Worm (Caenorhabditis elegans) whole organism, young adult: Measurements from ENCODE around the gene sec-24.1.
A peak's percentile ranks its signal among the peaks of the same experiment; 100 is the strongest.

Experiments
- B0336.3 ChIP-seq: fragments of 200-800 bp; sonication (Bioruptor generic); IDR thresholded peaks from 2 replicates; pipeline ENCODE4 v1.3.6; 2022; ENCODE audit warnings: missing genetic modification characterization, missing compliant biosample characterization
- C06A6.2 ChIP-seq: fragments of 200-800 bp; sonication (Bioruptor generic); conservative IDR thresholded peaks from 2 replicates; pipeline ENCODE4 v1.3.6; 2022; ENCODE audit warnings: missing genetic modification characterization, missing compliant biosample characterization
- F33H1.4 ChIP-seq: fragments of 200-800 bp; sonication (Bioruptor generic); IDR thresholded peaks from 2 replicates; pipeline ENCODE4 v1.3.6; 2022; ENCODE audit warnings: missing genetic modification reagents, missing genetic modification characterization, missing compliant biosample characterization
- F57A8.1 ChIP-seq: fragments of 200-800 bp; sonication (Bioruptor generic); optimal IDR thresholded peaks from 2 replicates; lab custom pipeline; 2018; ENCODE audit warnings: mild to moderate bottlenecking, missing genetic modification characterization, moderate library complexity, missing compliant biosample characterization
- Y56A3A.18 ChIP-seq: fragments of 200-800 bp; sonication (Bioruptor generic); IDR thresholded peaks from 2 replicates; pipeline ENCODE4 v1.3.6; 2022; ENCODE audit warnings: missing genetic modification reagents, missing genetic modification characterization, missing compliant biosample characterization
- Y67H2A.10 ChIP-seq: fragments of 200-800 bp; sonication (Bioruptor generic); conservative IDR thresholded peaks from 2 replicates; pipeline ENCODE4 v1.3.6; 2022; ENCODE audit warnings: missing genetic modification reagents, missing genetic modification characterization, missing compliant biosample characterization
- akir-1 ChIP-seq: fragments of 200-800 bp; sonication (Bioruptor generic); optimal IDR thresholded peaks from 2 replicates; lab custom pipeline; 2018; ENCODE audit warnings: mild to moderate bottlenecking, missing genetic modification characterization, moderate library complexity, missing compliant biosample characterization
- ama-1 ChIP-seq, 3 experiments: fragments of 150-350 bp in 1 of 3; sonication (generic microtip) in 2 of 3; optimal IDR thresholded peaks; 2 replicates each; lab custom pipeline; 2014 to 2018; ENCODE audit warnings: missing biosample characterization in 2 of 3, missing genetic modification characterization in 2 of 3, missing genetic modification reagents in 2 of 3
- aptf-3 ChIP-seq: fragments of 200-800 bp; sonication (Bioruptor generic); IDR thresholded peaks from 2 replicates; pipeline ENCODE4 v1.3.6; 2022; ENCODE audit warnings: missing genetic modification characterization, missing compliant biosample characterization
- atf-7 ChIP-seq: sonication (generic microtip); optimal IDR thresholded peaks from 2 replicates; lab custom pipeline; 2017; ENCODE audit warnings: mild to moderate bottlenecking, missing genetic modification characterization, missing compliant biosample characterization
- attf-5 ChIP-seq: fragments of 200-800 bp; sonication (Bioruptor generic); optimal IDR thresholded peaks from 2 replicates; lab custom pipeline; 2018; ENCODE audit warnings: mild to moderate bottlenecking, missing genetic modification characterization, missing compliant biosample characterization
- cebp-1 ChIP-seq, 2 experiments: fragments of 200-800 bp in 1 of 2; sonication (Bioruptor generic) in 1 of 2; sonication (generic microtip) in 1 of 2; IDR thresholded peaks in 1 of 2; optimal IDR thresholded peaks in 1 of 2; 2 replicates each; pipeline versions ENCODE4 v1.3.6 to Lab custom; 2017 to 2022; ENCODE audit warnings: missing compliant biosample characterization in 2 of 2, missing genetic modification characterization in 2 of 2, mild to moderate bottlenecking in 1 of 2, missing genetic modification reagents in 1 of 2, moderate library complexity in 1 of 2
- ceh-100 ChIP-seq: fragments of 200-800 bp; sonication (Bioruptor generic); IDR thresholded peaks from 2 replicates; pipeline ENCODE4 v1.3.6; 2022; ENCODE audit warnings: missing genetic modification reagents, missing genetic modification characterization, missing compliant biosample characterization
- ceh-27 ChIP-seq: fragments of 200-800 bp; sonication (Bioruptor generic); optimal IDR thresholded peaks from 2 replicates; lab custom pipeline; 2018; ENCODE audit warnings: mild to moderate bottlenecking, missing genetic modification characterization, moderate library complexity, missing compliant biosample characterization
- ceh-40 ChIP-seq: fragments of 200-800 bp; sonication (Bioruptor generic); IDR thresholded peaks from 2 replicates; pipeline ENCODE4 v1.3.6; 2022; ENCODE audit warnings: missing genetic modification characterization, missing compliant biosample characterization
- ceh-91 ChIP-seq: fragments of 200-800 bp; sonication (Bioruptor generic); IDR thresholded peaks from 2 replicates; pipeline ENCODE4 v1.3.6; 2022; ENCODE audit warnings: missing genetic modification reagents, missing genetic modification characterization, missing compliant biosample characterization
- dpl-1 ChIP-seq: fragments of 150-350 bp; optimal IDR thresholded peaks from 2 replicates; lab custom pipeline; 2014; ENCODE audit warnings: missing biosample characterization, missing genetic modification reagents, missing genetic modification characterization
- egl-18 ChIP-seq: fragments of 200-800 bp; sonication (Bioruptor generic); IDR thresholded peaks from 2 replicates; pipeline ENCODE4 v1.3.6; 2022; ENCODE audit warnings: missing genetic modification reagents, missing genetic modification characterization, missing compliant biosample characterization
- egl-44 ChIP-seq: fragments of 200-800 bp; sonication (Bioruptor generic); IDR thresholded peaks from 2 replicates; pipeline ENCODE4 v1.3.6; 2022; ENCODE audit warnings: missing genetic modification reagents, missing genetic modification characterization, missing compliant biosample characterization
- gei-17 ChIP-seq: fragments of 200-800 bp; sonication (Bioruptor generic); optimal IDR thresholded peaks from 2 replicates; lab custom pipeline; 2018; ENCODE audit warnings: mild to moderate bottlenecking, missing genetic modification characterization, missing compliant biosample characterization
- hmg-1.2 ChIP-seq: fragments of 200-800 bp; sonication (Bioruptor generic); IDR thresholded peaks from 2 replicates; pipeline ENCODE4 v1.3.6; 2022; ENCODE audit warnings: missing genetic modification reagents, missing genetic modification characterization, missing compliant biosample characterization
- let-526 ChIP-seq: fragments of 200-800 bp; sonication (Bioruptor generic); IDR thresholded peaks from 2 replicates; pipeline ENCODE4 v1.3.6; 2022; ENCODE audit warnings: missing genetic modification reagents, missing genetic modification characterization, missing compliant biosample characterization
- let-607 ChIP-seq, 2 experiments: fragments of 200-800 bp in 1 of 2; sonication (Bioruptor generic) in 1 of 2; sonication (generic microtip) in 1 of 2; optimal IDR thresholded peaks; 2 replicates each; lab custom pipeline; 2016 to 2018; ENCODE audit warnings: mild to moderate bottlenecking in 2 of 2, missing compliant biosample characterization in 2 of 2, missing genetic modification characterization in 2 of 2, moderate library complexity in 2 of 2, missing genotype in 1 of 2
- lin-35 ChIP-seq, 3 experiments: fragments of 150-350 bp in 2 of 3; sonication (generic microtip) in 1 of 3; optimal IDR thresholded peaks; 2 replicates each; lab custom pipeline; 2014 to 2018; ENCODE audit warnings: missing biosample characterization in 3 of 3, missing genetic modification characterization in 3 of 3, missing genetic modification reagents in 3 of 3
- lin-40 ChIP-seq: sonication (generic microtip); optimal IDR thresholded peaks from 2 replicates; lab custom pipeline; 2016; ENCODE audit warnings: missing genetic modification characterization, mild to moderate bottlenecking, missing compliant biosample characterization, missing genotype, missing genetic modification reagents
- madf-10 ChIP-seq: sonication (generic microtip); optimal IDR thresholded peaks from 2 replicates; lab custom pipeline; 2016; ENCODE audit warnings: mild to moderate bottlenecking, missing genetic modification characterization, missing compliant biosample characterization
- madf-3 ChIP-seq: fragments of 200-800 bp; sonication (Bioruptor generic); IDR thresholded peaks from 2 replicates; pipeline ENCODE4 v1.3.6; 2022; ENCODE audit warnings: missing genetic modification reagents, missing genetic modification characterization, missing compliant biosample characterization
- mcd-1 ChIP-seq: fragments of 200-800 bp; sonication (Bioruptor generic); IDR thresholded peaks from 2 replicates; pipeline ENCODE4 v1.3.6; 2022; ENCODE audit warnings: missing genetic modification reagents, missing genetic modification characterization, missing compliant biosample characterization
- nfyb-1 ChIP-seq: fragments of 200-800 bp; sonication (Bioruptor generic); IDR thresholded peaks from 2 replicates; pipeline ENCODE4 v1.3.6; 2022; ENCODE audit warnings: missing genetic modification reagents, missing genetic modification characterization, missing compliant biosample characterization
- nhr-80 ChIP-seq: sonication (generic microtip); optimal IDR thresholded peaks from 2 replicates; lab custom pipeline; 2016; ENCODE audit warnings: missing genetic modification characterization, missing compliant biosample characterization
- rec-8 ChIP-seq, 2 experiments: sonication (generic microtip); optimal IDR thresholded peaks; 2 replicates each; lab custom pipeline; 2016; ENCODE audit warnings: mild to moderate bottlenecking in 2 of 2, missing genetic modification characterization in 2 of 2, missing genetic modification reagents in 2 of 2, missing genotype in 2 of 2, missing biosample characterization in 1 of 2, missing compliant biosample characterization in 1 of 2, moderate library complexity in 1 of 2
- rpc-1 ChIP-seq, 2 experiments: fragments of 150-350 bp in 1 of 2; sonication (generic microtip) in 1 of 2; optimal IDR thresholded peaks; 2 replicates each; lab custom pipeline; 2014 to 2018; ENCODE audit warnings: missing biosample characterization in 1 of 2, missing genetic modification characterization in 1 of 2, missing genetic modification reagents in 1 of 2, missing genotype in 1 of 2
- snpc-4 ChIP-seq, 5 experiments: fragments of 150-350 bp in 1 of 5; sonication (generic microtip) in 4 of 5; optimal IDR thresholded peaks; 2 replicates each; lab custom pipeline; 2014 to 2018; ENCODE audit warnings: missing genetic modification characterization in 5 of 5, missing biosample characterization in 3 of 5, antibody characterized with exemption in 2 of 5, mild to moderate bottlenecking in 2 of 5, missing compliant biosample characterization in 2 of 5, missing genotype in 2 of 5, moderate library complexity in 2 of 5, missing genetic modification reagents in 1 of 5
- tbp1 ChIP-seq: fragments of 200-800 bp; sonication (Bioruptor generic); optimal IDR thresholded peaks from 2 replicates; lab custom pipeline; 2018; ENCODE audit warnings: mild to moderate bottlenecking, missing genetic modification characterization, missing compliant biosample characterization
- tlf-1 ChIP-seq: fragments of 200-800 bp; sonication (Bioruptor generic); optimal IDR thresholded peaks from 2 replicates; lab custom pipeline; 2018; ENCODE audit warnings: mild to moderate bottlenecking, missing genetic modification characterization, missing compliant biosample characterization
- unc-130 ChIP-seq: sonication (generic microtip); optimal IDR thresholded peaks from 2 replicates; lab custom pipeline; 2016; ENCODE audit warnings: missing genetic modification reagents, missing genetic modification characterization, missing compliant biosample characterization
- ztf-18 ChIP-seq: sonication (generic microtip); optimal IDR thresholded peaks from 2 replicates; lab custom pipeline; 2016; ENCODE audit warnings: missing genotype, mild to moderate bottlenecking, missing genetic modification characterization, missing compliant biosample characterization
- ztf-22 ChIP-seq: fragments of 200-800 bp; sonication (Bioruptor generic); optimal IDR thresholded peaks from 2 replicates; lab custom pipeline; 2018; ENCODE audit warnings: mild to moderate bottlenecking, missing genetic modification characterization, moderate library complexity, missing compliant biosample characterization
- ztf-25 ChIP-seq: fragments of 200-800 bp; sonication (Bioruptor generic); IDR thresholded peaks from 2 replicates; pipeline ENCODE4 v1.3.6; 2022; ENCODE audit warnings: missing genetic modification reagents, missing genetic modification characterization, missing compliant biosample characterization
- ztf-26 ChIP-seq: sonication (generic microtip); optimal IDR thresholded peaks from 2 replicates; lab custom pipeline; 2017; ENCODE audit warnings: missing genetic modification characterization, missing compliant biosample characterization

Gene sec-24.1

DNA sequence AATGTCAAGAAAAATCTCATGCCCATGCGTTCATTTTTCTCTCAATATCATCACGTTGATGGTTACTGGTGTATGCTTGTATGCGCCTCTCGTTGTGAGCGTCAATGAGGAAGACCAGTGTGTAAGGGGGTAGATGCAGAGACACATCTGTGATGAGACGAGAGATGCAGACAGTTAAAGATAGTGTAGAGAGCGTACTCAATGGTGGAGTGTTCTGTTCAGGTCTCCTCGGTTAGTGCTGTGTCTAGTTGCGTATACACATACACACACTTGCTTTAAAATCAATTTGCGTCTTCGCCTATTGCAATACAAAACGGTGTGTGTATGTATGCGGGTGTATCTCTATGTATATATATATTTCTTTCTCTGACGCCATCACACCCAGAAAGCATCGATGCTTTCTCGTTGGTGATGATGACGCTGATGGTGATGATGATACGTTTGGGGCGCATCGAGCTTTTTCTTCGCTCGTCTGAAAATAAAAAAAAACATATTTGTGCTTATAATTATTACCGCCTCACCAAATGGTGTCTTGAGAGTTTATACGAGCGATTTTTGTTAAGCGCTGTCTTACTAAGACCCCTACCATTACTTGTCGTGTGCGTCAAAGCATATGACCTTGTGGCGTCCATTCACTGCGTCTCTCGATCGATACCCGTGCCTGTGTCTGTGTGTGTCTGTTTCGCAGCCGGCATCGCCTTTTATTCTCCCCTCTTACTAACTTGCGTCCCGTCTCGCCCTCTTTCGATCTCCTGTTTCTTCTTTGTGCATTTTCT is 27.6 kb upstream of the sec-24.1 start, which contains the start of gene F40F11.3 (continued):
- peak; percentile 38 for TF ChIP-seq akir-1 (GFP tag; lab: Kevin White, UChicago)
- TF ChIP-seq ztf-26 (tag; lab: Kevin White, UChicago): peak; percentile 51
- TF ChIP-seq attf-5: peak; percentile 90
- TF ChIP-seq ceh-27: peak; percentile 94
- peak; percentile 2 for TF ChIP-seq ztf-18 (tag; lab: Kevin White, UChicago)
- no peak for TF ChIP-seq ama-1 (optimal IDR thresholded peaks at IDR 0.05; lab: Kevin White, UChicago)
- TF ChIP-seq ama-1 (GFP tag; optimal IDR thresholded peaks at IDR 0.05; lab: Kevin White, UChicago): no peak
- peak; percentile 77 for TF ChIP-seq nfyb-1 (GFP tag; lab: Robert Waterston, UW)
- TF ChIP-seq F33H1.4 (GFP tag; lab: Robert Waterston, UW): peak; percentile 34; the same call in 1 of the 2 replicates
- peak; percentile 64 for TF ChIP-seq mcd-1
- TF ChIP-seq lin-40 (tag; lab: Kevin White, UChicago): peak; percentile 83
- TF ChIP-seq let-526 (GFP tag; lab: Robert Waterston, UW): peak; percentile 77
- TF ChIP-seq F57A8.1 (GFP tag; lab: Kevin White, UChicago): peak; percentile 25
- no peak for TF ChIP-seq aptf-3 (GFP tag; lab: Robert Waterston, UW)
- TF ChIP-seq madf-3 (GFP tag; lab: Robert Waterston, UW): 0 out of 2 replicates have a peak, but pooled peaks have one; percentile 48
- peak; percentile 7; the same call in 1 of the 2 replicates for TF ChIP-seq cebp-1 (GFP tag; IDR thresholded peaks at IDR 0.05; lab: Robert Waterston, UW)
- TF ChIP-seq cebp-1 (tag; optimal IDR thresholded peaks at IDR 0.05; lab: Kevin White, UChicago): peak; percentile 77
- no peak for TF ChIP-seq snpc-4 (GFP tag; optimal IDR thresholded peaks at IDR 0.05; lab: Kevin White, UChicago)
- TF ChIP-seq snpc-4 (tag; optimal IDR thresholded peaks at IDR 0.05; lab: Kevin White, UChicago): peak in 3 of 4 experiments; percentile 20 to 44 (median 26)
- TF ChIP-seq nhr-80 (tag; lab: Kevin White, UChicago): peak; percentile 41
- TF ChIP-seq B0336.3 (GFP tag; lab: Robert Waterston, UW): peak; percentile 26
- peak; percentile 96 for TF ChIP-seq hmg-1.2
- peak; percentile 71 for TF ChIP-seq madf-10 (tag; lab: Kevin White, UChicago)
- no peak for TF ChIP-seq unc-130 (GFP tag; lab: Kevin White, UChicago)
- TF ChIP-seq Y67H2A.10 (GFP tag; lab: Robert Waterston, UW): 0 out of 2 replicates have a peak, but pooled peaks have one; percentile 37
- no peak for TF ChIP-seq ztf-25
- peak; percentile 34 for TF ChIP-seq ztf-22 (GFP tag; lab: Kevin White, UChicago)
- 0 out of 2 replicates have a peak, but pooled peaks have one; percentile 52 for TF ChIP-seq ceh-40 (GFP tag; lab: Robert Waterston, UW)
- TF ChIP-seq lin-35 (GFP tag; optimal IDR thresholded peaks at IDR 0.05; lab: Kevin White, UChicago): peak in 1 of 3 experiments; percentile 82
- TF ChIP-seq rpc-1 (optimal IDR thresholded peaks at IDR 0.05; lab: Kevin White, UChicago): no peak
- no peak for TF ChIP-seq rpc-1 (tag; optimal IDR thresholded peaks at IDR 0.05; lab: Kevin White, UChicago)
- TF ChIP-seq let-607 (tag; optimal IDR thresholded peaks at IDR 0.05; lab: Kevin White, UChicago): peak in 1 of 2 experiments; percentile 52
- TF ChIP-seq egl-18: 0 out of 2 replicates have a peak, but pooled peaks have one; percentile 40
- peak; percentile 83 for TF ChIP-seq Y56A3A.18
- peak; percentile 42 for TF ChIP-seq atf-7
- peak; percentile 48 for TF ChIP-seq tlf-1 (GFP tag; lab: Kevin White, UChicago)
- peak; percentile 32 for TF ChIP-seq dpl-1
- TF ChIP-seq ceh-91: peak; percentile 10; the same call in 1 of the 2 replicates
- peak; percentile 54 for TF ChIP-seq tbp1 (GFP tag; lab: Kevin White, UChicago)
- peak; percentile 64; the same call in 1 of the 2 replicates for TF ChIP-seq egl-44 (GFP tag; lab: Robert Waterston, UW)
- TF ChIP-seq ceh-100: no peak; the same call in none of the 2 replicates
- peak; percentile 78; the same call in 1 of the 2 replicates for TF ChIP-seq C06A6.2 (GFP tag; lab: Robert Waterston, UW)
- no peak for TF ChIP-seq rec-8 (tag; optimal IDR thresholded peaks at IDR 0.05; lab: Kevin White, UChicago)
- no peak for TF ChIP-seq gei-17 (GFP tag; lab: Kevin White, UChicago)
